Fruit fly (Drosophila melanogaster): Measurements from ENCODE around the gene nub.
A peak's percentile ranks its signal among the peaks of the same experiment; 100 is the strongest.

Gene nub

dm6 chr2L:12641534-12641933 is 54.1 kb downstream of the nub start (continued):
- TF ChIP-seq CTCF (GFP tag; optimal IDR thresholded peaks at IDR 0.05) (no peak), stwl (tag; optimal IDR thresholded peaks at IDR 0.05) (peak; percentile 10), danr (GFP tag; IDR thresholded peaks at IDR 0.05) (no peak), CG13287 (GFP tag; IDR thresholded peaks at IDR 0.05; ENCODE audit: partially characterized antibody) (no peak), Nf-YA (GFP tag; IDR thresholded peaks at IDR 0.05) (no peak), Fer2 (tag; optimal IDR thresholded peaks at IDR 0.05) (no peak), NC2β (GFP tag; optimal IDR thresholded peaks at IDR 0.05) (no peak), CG2889 (GFP tag; IDR thresholded peaks at IDR 0.05) (no peak), hth (optimal IDR thresholded peaks at IDR 0.05) (no peak), dpn (GFP tag; optimal IDR thresholded peaks at IDR 0.05) (no peak), scrt (GFP tag; optimal IDR thresholded peaks at IDR 0.05) (no peak), CG17568 (GFP tag; optimal IDR thresholded peaks at IDR 0.05) (peak; percentile 21), CG8478 (optimal IDR thresholded peaks at IDR 0.05) (no peak), Dbx (GFP tag; IDR thresholded peaks at IDR 0.05) (no peak), Optix (GFP tag; IDR thresholded peaks at IDR 0.05) (no peak), CG13123 (GFP tag; optimal IDR thresholded peaks at IDR 0.05) (no peak), lab (GFP tag; optimal IDR thresholded peaks at IDR 0.05) (peak; percentile 52), CG15696 (tag; optimal IDR thresholded peaks at IDR 0.05) (peak; percentile 79), H2.0 (GFP tag; IDR thresholded peaks at IDR 0.05) (no peak), bowl (GFP tag; IDR thresholded peaks at IDR 0.05) (no peak), CG18262 (tag; optimal IDR thresholded peaks at IDR 0.05) (peak; percentile 15), twi (tag; optimal IDR thresholded peaks at IDR 0.05) (no peak), Ptx1 (GFP tag; IDR thresholded peaks at IDR 0.05) (no peak), Hey (tag; optimal IDR thresholded peaks at IDR 0.05) (no peak), CG10321 (GFP tag; IDR thresholded peaks at IDR 0.05) (no peak), ase (GFP tag; IDR thresholded peaks at IDR 0.05) (no peak), ranshi (GFP tag; IDR thresholded peaks at IDR 0.05) (no peak), crol (GFP tag; IDR thresholded peaks at IDR 0.05) (0 out of 2 replicates have a peak, but pooled peaks have one; percentile 8), Atf3 (GFP tag; optimal IDR thresholded peaks at IDR 0.05) (no peak), CG17612 (GFP tag; IDR thresholded peaks at IDR 0.05) (no peak), insv (GFP tag; optimal IDR thresholded peaks at IDR 0.05) (no peak), jigr1 (GFP tag; IDR thresholded peaks at IDR 0.05) (no peak), zfh2 (GFP tag; optimal IDR thresholded peaks at IDR 0.05) (no peak), Dip2 (GFP tag; IDR thresholded peaks at IDR 0.05) (no peak), Nf-YB (GFP tag; optimal IDR thresholded peaks at IDR 0.05) (no peak), Blimp-1 (GFP tag; optimal IDR thresholded peaks at IDR 0.05) (no peak), CG33557 (GFP tag; optimal IDR thresholded peaks at IDR 0.05) (peak; percentile 65), CoRest (tag; optimal IDR thresholded peaks at IDR 0.05) (no peak), CG3281 (GFP tag; optimal IDR thresholded peaks at IDR 0.05) (no peak), sd (tag; optimal IDR thresholded peaks at IDR 0.05) (peak; percentile 29), ara (GFP tag; IDR thresholded peaks at IDR 0.05) (no peak), trem (tag; optimal IDR thresholded peaks at IDR 0.05) (no peak), sisA (GFP tag; IDR thresholded peaks at IDR 0.05) (no peak), Dref (GFP tag; IDR thresholded peaks at IDR 0.05) (no peak), ATbp (GFP tag; optimal IDR thresholded peaks at IDR 0.05) (peak; percentile 8), Aef1 (GFP tag; IDR thresholded peaks at IDR 0.05) (no peak), CG17186 (GFP tag; optimal IDR thresholded peaks at IDR 0.05) (no peak), Vsx1 (GFP tag; optimal IDR thresholded peaks at IDR 0.05) (peak; percentile 43), CG8765 (GFP tag; IDR thresholded peaks at IDR 0.05) (no peak), sens (GFP tag) (peak; percentile 67), Bdp1 (GFP tag; optimal IDR thresholded peaks at IDR 0.05) (no peak), CG2875 (GFP tag; optimal IDR thresholded peaks at IDR 0.05) (no peak), CG8924 (tag; optimal IDR thresholded peaks at IDR 0.05) (no peak), luna (GFP tag; optimal IDR thresholded peaks at IDR 0.05) (no peak)
